Fruit fly (Drosophila melanogaster) whole organism, embryonic: ENCODE measurements around the gene Ids.

Experiments used
- Atf-2 ChIP-seq: fragments of 200-800 bp; sonication (Bioruptor generic); optimal IDR thresholded peaks from 2 replicates; lab custom pipeline; 2016; ENCODE audit warnings: missing biosample characterization, missing genetic modification characterization
- CG10147 ChIP-seq: fragments of 200-800 bp; sonication (Bioruptor generic); optimal IDR thresholded peaks from 2 replicates; lab custom pipeline; 2019; ENCODE audit warnings: missing biosample characterization, mild to moderate bottlenecking, missing genetic modification characterization, moderate library complexity
- CG10431 ChIP-seq: fragments of 200-800 bp; sonication (Bioruptor generic); optimal IDR thresholded peaks from 3 replicates; lab custom pipeline; 2018; ENCODE audit warnings: missing biosample characterization, mild to moderate bottlenecking, missing genetic modification characterization
- CG12236 ChIP-seq: fragments of 200-800 bp; sonication (Bioruptor generic); optimal IDR thresholded peaks from 2 replicates; lab custom pipeline; 2016; ENCODE audit warnings: missing biosample characterization, missing genetic modification characterization
- CG14710 ChIP-seq: fragments of 200-800 bp; sonication (Bioruptor generic); optimal IDR thresholded peaks from 3 replicates; lab custom pipeline; 2019; ENCODE audit warnings: missing biosample characterization, mild to moderate bottlenecking, missing genetic modification characterization, moderate library complexity
- CG15011 ChIP-seq: fragments of 200-800 bp; sonication (Bioruptor generic); optimal IDR thresholded peaks from 3 replicates; lab custom pipeline; 2018; ENCODE audit warnings: missing biosample characterization, mild to moderate bottlenecking, missing genetic modification characterization
- CG17385 ChIP-seq: fragments of 200-800 bp; sonication (Bioruptor generic); optimal IDR thresholded peaks from 3 replicates; lab custom pipeline; 2018; ENCODE audit warnings: missing biosample characterization, mild to moderate bottlenecking, missing genetic modification characterization
- CG2678 ChIP-seq: fragments of 200-800 bp; sonication (Bioruptor generic); optimal IDR thresholded peaks from 3 replicates; lab custom pipeline; 2019; ENCODE audit warnings: missing biosample characterization, mild to moderate bottlenecking, missing genetic modification characterization, moderate library complexity
- CG31441 ChIP-seq: fragments of 200-800 bp; sonication (Bioruptor generic); IDR thresholded peaks from 2 replicates; pipeline ENCODE4 v1.3.6; 2022; ENCODE audit warnings: missing biosample characterization, missing genetic modification characterization
- CG3281 ChIP-seq: fragments of 200-800 bp; sonication (Bioruptor generic); optimal IDR thresholded peaks from 3 replicates; lab custom pipeline; 2017; ENCODE audit warnings: missing biosample characterization, mild to moderate bottlenecking, missing genetic modification characterization
- CG42726 ChIP-seq: fragments of 200-800 bp; sonication (Bioruptor generic); IDR thresholded peaks from 2 replicates; pipeline ENCODE4 v1.3.6; 2022; ENCODE audit warnings: missing biosample characterization, missing genetic modification characterization; ENCODE audit not compliant: partially characterized antibody
- CG4360 ChIP-seq: fragments of 200-800 bp; sonication (Bioruptor generic); IDR thresholded peaks from 2 replicates; pipeline ENCODE4 v1.3.6; 2022; ENCODE audit warnings: missing biosample characterization, missing genetic modification characterization
- CG4854 ChIP-seq: fragments of 200-800 bp; sonication (Bioruptor generic); optimal IDR thresholded peaks from 2 replicates; lab custom pipeline; 2016; ENCODE audit warnings: missing biosample characterization, missing genetic modification characterization, inconsistent platforms
- CG6254 ChIP-seq: fragments of 200-800 bp; sonication (Bioruptor generic); optimal IDR thresholded peaks from 3 replicates; lab custom pipeline; 2017; ENCODE audit warnings: mild to moderate bottlenecking, missing biosample characterization, missing genetic modification reagents, missing genetic modification characterization
- CG6654 ChIP-seq: fragments of 200-800 bp; sonication (Bioruptor generic); optimal IDR thresholded peaks from 2 replicates; lab custom pipeline; 2017; ENCODE audit warnings: missing biosample characterization, mild to moderate bottlenecking, missing genetic modification characterization
- CG6791 ChIP-seq: fragments of 200-800 bp; sonication (Bioruptor generic); IDR thresholded peaks from 3 replicates; pipeline ENCODE4 v1.3.6; 2022; ENCODE audit warnings: missing biosample characterization, missing genetic modification characterization; ENCODE audit not compliant: partially characterized antibody
- CG7372 ChIP-seq: fragments of 200-800 bp; sonication (Bioruptor generic); IDR thresholded peaks from 2 replicates; pipeline ENCODE4 v1.3.6; 2022; ENCODE audit warnings: missing biosample characterization, missing genetic modification characterization
- CG7928 ChIP-seq: fragments of 200-800 bp; sonication (Bioruptor generic); optimal IDR thresholded peaks from 2 replicates; lab custom pipeline; 2017; ENCODE audit warnings: missing biosample characterization, mild to moderate bottlenecking, missing genetic modification characterization
- CG9876 ChIP-seq: fragments of 200-800 bp; sonication (Bioruptor generic); optimal IDR thresholded peaks from 2 replicates; lab custom pipeline; 2016; ENCODE audit warnings: missing biosample characterization, missing genetic modification characterization
- CG9932 ChIP-seq: fragments of 200-800 bp; sonication (Bioruptor generic); IDR thresholded peaks from 2 replicates; pipeline ENCODE4 v1.3.6; 2022; ENCODE audit warnings: missing biosample characterization, missing genetic modification characterization
- CHES-1-like ChIP-seq: fragments of 200-800 bp; sonication (Bioruptor generic); optimal IDR thresholded peaks from 2 replicates; lab custom pipeline; 2016; ENCODE audit warnings: missing biosample characterization, missing genetic modification characterization
- Doc3 ChIP-seq: fragments of 200-800 bp; sonication (Bioruptor generic); IDR thresholded peaks from 3 replicates; pipeline ENCODE4 v1.3.6; 2022; ENCODE audit warnings: missing biosample characterization, missing genetic modification characterization; ENCODE audit not compliant: partially characterized antibody
- Drgx ChIP-seq: fragments of 200-800 bp; sonication (Bioruptor generic); IDR thresholded peaks from 2 replicates; pipeline ENCODE4 v1.3.6; 2022; ENCODE audit warnings: missing biosample characterization, missing genetic modification characterization
- Elba2 ChIP-seq: fragments of 200-800 bp; sonication (Bioruptor generic); optimal IDR thresholded peaks from 3 replicates; lab custom pipeline; 2016; ENCODE audit warnings: missing biosample characterization, missing genetic modification characterization
- HmgZ ChIP-seq: fragments of 200-800 bp; sonication (Bioruptor generic); optimal IDR thresholded peaks from 2 replicates; lab custom pipeline; 2018; ENCODE audit warnings: missing biosample characterization, mild to moderate bottlenecking, missing genetic modification characterization
- Neu2 ChIP-seq: fragments of 200-800 bp; sonication (Bioruptor generic); optimal IDR thresholded peaks from 3 replicates; lab custom pipeline; 2016; ENCODE audit warnings: missing biosample characterization, missing genetic modification characterization, borderline replicate concordance
- Nf-YA ChIP-seq: fragments of 200-800 bp; sonication (Bioruptor generic); IDR thresholded peaks from 2 replicates; pipeline ENCODE4 v1.3.6; 2022; ENCODE audit warnings: missing biosample characterization, missing genetic modification characterization
- Pdp1 ChIP-seq, 2 experiments: fragments of 200-800 bp; sonication (Bioruptor generic); optimal IDR thresholded peaks; 3 replicates each; lab custom pipeline; 2016; ENCODE audit warnings: missing biosample characterization in 2 of 2, missing genetic modification characterization in 2 of 2, mild to moderate bottlenecking in 1 of 2, moderate library complexity in 1 of 2
- ac ChIP-seq: fragments of 200-800 bp; sonication (Bioruptor generic); optimal IDR thresholded peaks from 3 replicates; lab custom pipeline; 2017; ENCODE audit warnings: missing biosample characterization, mild to moderate bottlenecking, missing genetic modification characterization
- bbx ChIP-seq: fragments of 200-800 bp; sonication (Bioruptor generic); IDR thresholded peaks from 2 replicates; pipeline ENCODE4 v1.3.6; 2022; ENCODE audit warnings: missing biosample characterization, missing genetic modification characterization; ENCODE audit not compliant: partially characterized antibody
- bigmax ChIP-seq: fragments of 200-800 bp; sonication (Bioruptor generic); optimal IDR thresholded peaks from 2 replicates; lab custom pipeline; 2018; ENCODE audit warnings: missing biosample characterization, mild to moderate bottlenecking, missing genetic modification characterization
- corto ChIP-seq: fragments of 200-800 bp; sonication (Bioruptor generic); optimal IDR thresholded peaks from 2 replicates; lab custom pipeline; 2016; ENCODE audit warnings: missing biosample characterization, mild to moderate bottlenecking, missing genetic modification characterization, moderate library complexity
- croc ChIP-seq: fragments of 200-800 bp; sonication (Bioruptor generic); conservative IDR thresholded peaks from 3 replicates; pipeline ENCODE4 v1.3.6; 2022; ENCODE audit warnings: missing biosample characterization, missing genetic modification characterization
- exex ChIP-seq: fragments of 200-800 bp; sonication (Bioruptor generic); optimal IDR thresholded peaks from 4 replicates; lab custom pipeline; 2018; ENCODE audit warnings: missing biosample characterization, mild to moderate bottlenecking, missing genetic modification characterization, moderate library complexity
- gce ChIP-seq: fragments of 200-800 bp; sonication (Bioruptor generic); IDR thresholded peaks from 3 replicates; pipeline ENCODE4 v1.3.6; 2022; ENCODE audit warnings: missing biosample characterization, missing genetic modification characterization
- gsb-n ChIP-seq: fragments of 200-800 bp; sonication (Bioruptor generic); optimal IDR thresholded peaks from 3 replicates; lab custom pipeline; 2018; ENCODE audit warnings: missing biosample characterization, mild to moderate bottlenecking, missing genetic modification characterization
- h ChIP-seq: fragments of >200 bp; optimal IDR thresholded peaks from 2 replicates; lab custom pipeline; 2017
- mld ChIP-seq: fragments of 200-800 bp; sonication (Bioruptor generic); IDR thresholded peaks from 3 replicates; pipeline ENCODE4 v1.3.6; 2022; ENCODE audit warnings: missing biosample characterization, missing genetic modification characterization; ENCODE audit not compliant: partially characterized antibody
- org-1 ChIP-seq: fragments of 200-800 bp; sonication (Bioruptor generic); optimal IDR thresholded peaks from 2 replicates; lab custom pipeline; 2017; ENCODE audit warnings: missing biosample characterization, missing genetic modification characterization
- row ChIP-seq: fragments of 200-800 bp; sonication (Bioruptor generic); IDR thresholded peaks from 3 replicates; pipeline ENCODE4 v1.3.6; 2022; ENCODE audit warnings: missing biosample characterization, missing genetic modification characterization
- slbo ChIP-seq: fragments of 200-800 bp; sonication (Bioruptor generic); IDR thresholded peaks from 2 replicates; pipeline ENCODE4 v1.3.6; 2022; ENCODE audit warnings: missing biosample characterization, missing genetic modification characterization
- sna ChIP-seq: fragments of 200-800 bp; sonication (Bioruptor generic); IDR thresholded peaks from 2 replicates; pipeline ENCODE4 v1.3.6; 2022; ENCODE audit warnings: missing biosample characterization, missing genetic modification characterization; ENCODE audit not compliant: partially characterized antibody
- ssp ChIP-seq: fragments of 200-800 bp; sonication (Bioruptor generic); IDR thresholded peaks from 2 replicates; pipeline ENCODE4 v1.3.6; 2022; ENCODE audit warnings: missing biosample characterization, missing genetic modification characterization
- tap ChIP-seq: fragments of 200-800 bp; optimal IDR thresholded peaks from 3 replicates; lab custom pipeline; 2019; ENCODE audit warnings: missing biosample characterization, mild to moderate bottlenecking, missing genetic modification characterization, moderate library complexity
- twi ChIP-seq: fragments of 200-800 bp; optimal IDR thresholded peaks from 2 replicates; lab custom pipeline; 2019; ENCODE audit warnings: missing biosample characterization, mild to moderate bottlenecking, missing genetic modification characterization, moderate library complexity
- z ChIP-seq: fragments of 200-800 bp; sonication (Bioruptor generic); IDR thresholded peaks from 3 replicates; pipeline ENCODE4 v1.3.6; 2022; ENCODE audit warnings: missing biosample characterization, missing genetic modification characterization

The Ids gene

dm6 chr3L:3418207-3419086 lies 40.4 kb downstream of the Ids start (continued):
- TF ChIP-seq CG3281 (GFP tag; lab: Kevin White, UChicago) (peak; percentile 69), CG42726 (peak; percentile 62; the same call in 1 of the 2 replicates), bbx (GFP tag; lab: Robert Waterston, UW) (peak; percentile 11; the same call in 1 of the 2 replicates), Neu2 (no peak), Doc3 (no peak), exex (peak; percentile 62), CHES-1-like (GFP tag; lab: Kevin White, UChicago) (peak; percentile 69), CG14710 (peak; percentile 3), Nf-YA (GFP tag; lab: Robert Waterston, UW) (peak; percentile 68), tap (tag; lab: Kevin White, UChicago) (peak; percentile 54), Atf-2 (GFP tag; lab: Kevin White, UChicago) (no peak), CG12236 (GFP tag; lab: Kevin White, UChicago) (no peak), sna (GFP tag; lab: Robert Waterston, UW) (no peak), ssp (GFP tag; lab: Robert Waterston, UW) (peak; percentile 58), h (lab: Kevin White, UChicago) (no peak), CG7372 (GFP tag; lab: Robert Waterston, UW) (peak; percentile 72), CG7928 (GFP tag; lab: Kevin White, UChicago) (peak; percentile 51)

- peak; percentile 17 for TF ChIP-seq Elba2
- TF ChIP-seq CG4360 (GFP tag; lab: Robert Waterston, UW): peak; percentile 46; the same call in 1 of the 2 replicates
- TF ChIP-seq gsb-n (tag; lab: Kevin White, UChicago): no peak
- TF ChIP-seq Drgx (GFP tag; lab: Robert Waterston, UW): peak; percentile 46; the same call in 1 of the 2 replicates
- TF ChIP-seq CG31441 (GFP tag; lab: Robert Waterston, UW): 0 out of 2 replicates have a peak, but pooled peaks have one; percentile 12
- TF ChIP-seq mld (GFP tag; lab: Robert Waterston, UW): no peak
- TF ChIP-seq CG2678 (tag; lab: Kevin White, UChicago): peak; percentile 9
- TF ChIP-seq HmgZ (tag; lab: Kevin White, UChicago): no peak
- peak; percentile 95 for TF ChIP-seq twi (tag; lab: Kevin White, UChicago)
- TF ChIP-seq CG9876: no peak
- no peak for TF ChIP-seq CG4854 (GFP tag; lab: Kevin White, UChicago)
- no peak for TF ChIP-seq CG15011 (GFP tag; lab: Kevin White, UChicago)
- TF ChIP-seq Nf-YA (GFP tag; lab: Robert Waterston, UW): no peak
- TF ChIP-seq z (GFP tag; lab: Robert Waterston, UW): peak; percentile 66
- 0 out of 2 replicates have a peak, but pooled peaks have one; percentile 16 for TF ChIP-seq CG9932
- TF ChIP-seq gce: no peak
- no peak for TF ChIP-seq croc (GFP tag; lab: Robert Waterston, UW)
- TF ChIP-seq CG6791 (GFP tag; lab: Robert Waterston, UW): no peak
- peak; percentile 14 for TF ChIP-seq CG17385 (GFP tag; lab: Kevin White, UChicago)
- peak in 1 of 2 experiments; percentile 61 for TF ChIP-seq Pdp1 (GFP tag; optimal IDR thresholded peaks at IDR 0.05; lab: Kevin White, UChicago)
- TF ChIP-seq CG6654 (GFP tag; lab: Kevin White, UChicago): no peak
- 0 out of 3 replicates have a peak, but pooled peaks have one; percentile 26 for TF ChIP-seq row
- TF ChIP-seq CG6254 (GFP tag; lab: Kevin White, UChicago): no peak
- no peak for TF ChIP-seq ac
- TF ChIP-seq slbo (GFP tag; lab: Robert Waterston, UW): peak; percentile 7; the same call in 1 of the 2 replicates
- no peak for TF ChIP-seq org-1 (GFP tag; lab: Kevin White, UChicago)
- no peak for TF ChIP-seq CG10147 (GFP tag; lab: Kevin White, UChicago)
- no peak for TF ChIP-seq corto (GFP tag; lab: Kevin White, UChicago)
- peak; percentile 5 for TF ChIP-seq CG10431 (GFP tag; lab: Kevin White, UChicago)
- no peak for TF ChIP-seq bigmax (GFP tag; lab: Kevin White, UChicago)
Observed at dm6 chr3L:3419369-3420232, 41.5 kb downstream of the Ids start.
